Worm (Caenorhabditis elegans) whole organism, L2 larva: Measurements from ENCODE around the gene nhr-212.

Experiments used
- C34F6.9 ChIP-seq: fragments of 150-350 bp; optimal IDR thresholded peaks from 2 replicates; lab custom pipeline; 2014; ENCODE audit warnings: missing biosample characterization, missing genetic modification characterization
- R02D3.7 ChIP-seq: fragments of 150-350 bp; optimal IDR thresholded peaks from 2 replicates; lab custom pipeline; 2014; ENCODE audit warnings: missing biosample characterization, missing genetic modification characterization
- Y55F3AM.14 ChIP-seq: fragments of 200-800 bp; sonication (Bioruptor generic); optimal IDR thresholded peaks from 2 replicates; lab custom pipeline; 2018; ENCODE audit warnings: mild to moderate bottlenecking, missing genetic modification characterization, missing compliant biosample characterization
- ama-1 ChIP-seq: fragments of 150-350 bp; optimal IDR thresholded peaks from 2 replicates; lab custom pipeline; 2018; ENCODE audit warnings: inconsistent platforms
- blmp-1 ChIP-seq: sonication (generic microtip); optimal IDR thresholded peaks from 2 replicates; lab custom pipeline; 2017; ENCODE audit warnings: missing genetic modification characterization, mild to moderate bottlenecking, missing compliant biosample characterization, antibody characterized with exemption, moderate library complexity; ENCODE audit not compliant: insufficient read depth
- ceh-82 ChIP-seq: fragments of 150-350 bp; optimal IDR thresholded peaks from 2 replicates; lab custom pipeline; 2014; ENCODE audit warnings: missing biosample characterization, missing genetic modification characterization
- crh-2 ChIP-seq: sonication (generic microtip); optimal IDR thresholded peaks from 2 replicates; lab custom pipeline; 2017; ENCODE audit warnings: missing biosample characterization, missing genetic modification characterization
- dmd-4 ChIP-seq: sonication (generic microtip); optimal IDR thresholded peaks from 2 replicates; lab custom pipeline; 2017; ENCODE audit warnings: missing biosample characterization, missing genetic modification characterization
- egl-27 ChIP-seq: sonication (generic microtip); optimal IDR thresholded peaks from 3 replicates; lab custom pipeline; 2017; ENCODE audit warnings: missing biosample characterization, missing genetic modification reagents, missing genetic modification characterization
- fos-1 ChIP-seq: fragments of 150-350 bp; optimal IDR thresholded peaks from 2 replicates; lab custom pipeline; 2014; ENCODE audit warnings: missing biosample characterization, missing genetic modification characterization
- gmeb-1 ChIP-seq: fragments of 150-350 bp; optimal IDR thresholded peaks from 2 replicates; lab custom pipeline; 2014; ENCODE audit warnings: missing biosample characterization, missing genetic modification characterization
- lin-13 ChIP-seq: fragments of 150-350 bp; optimal IDR thresholded peaks from 2 replicates; lab custom pipeline; 2014; ENCODE audit warnings: missing biosample characterization, missing genetic modification reagents, missing genetic modification characterization
- lsy-2 ChIP-seq, 2 experiments: fragments of 150-350 bp in 1 of 2; sonication (generic microtip) in 1 of 2; optimal IDR thresholded peaks; 2 replicates each; lab custom pipeline; 2014 to 2017; ENCODE audit warnings: missing biosample characterization in 2 of 2, missing genetic modification characterization in 2 of 2
- mbf-1 ChIP-seq: sonication (generic microtip); optimal IDR thresholded peaks from 2 replicates; lab custom pipeline; 2017; ENCODE audit warnings: missing biosample characterization, missing genetic modification characterization
- mdl-1 ChIP-seq, 2 experiments: fragments of 150-350 bp in 1 of 2; sonication (generic microtip) in 1 of 2; optimal IDR thresholded peaks; 2 replicates each; lab custom pipeline; 2017; ENCODE audit warnings: missing biosample characterization in 2 of 2, missing genetic modification characterization in 2 of 2
- nhr-11 ChIP-seq: fragments of 150-350 bp; optimal IDR thresholded peaks from 2 replicates; lab custom pipeline; 2014; ENCODE audit warnings: missing biosample characterization, missing genetic modification characterization
- nhr-12 ChIP-seq: fragments of 150-350 bp; optimal IDR thresholded peaks from 2 replicates; lab custom pipeline; 2014; ENCODE audit warnings: missing biosample characterization, missing genetic modification characterization
- nhr-129 ChIP-seq: fragments of 150-350 bp; optimal IDR thresholded peaks from 2 replicates; lab custom pipeline; 2014; ENCODE audit warnings: missing biosample characterization, missing genetic modification characterization
- nhr-237 ChIP-seq: fragments of 150-350 bp; optimal IDR thresholded peaks from 2 replicates; lab custom pipeline; 2014; ENCODE audit warnings: missing biosample characterization, missing genetic modification characterization
- nhr-77 ChIP-seq: fragments of 150-350 bp; optimal IDR thresholded peaks from 2 replicates; lab custom pipeline; 2014; ENCODE audit warnings: missing biosample characterization, missing genetic modification characterization
- peb-1 ChIP-seq: fragments of 150-350 bp; optimal IDR thresholded peaks from 2 replicates; lab custom pipeline; 2014; ENCODE audit warnings: missing biosample characterization, missing genetic modification characterization
- sem-4 ChIP-seq: fragments of 150-350 bp; optimal IDR thresholded peaks from 2 replicates; lab custom pipeline; 2014; ENCODE audit warnings: missing biosample characterization, missing genetic modification reagents, missing genetic modification characterization
- skn-1 ChIP-seq: sonication (generic microtip); optimal IDR thresholded peaks from 2 replicates; lab custom pipeline; 2017; ENCODE audit warnings: missing biosample characterization, missing genetic modification characterization
- sma-9 ChIP-seq, 2 experiments: fragments of 150-350 bp in 1 of 2; sonication (generic microtip) in 1 of 2; optimal IDR thresholded peaks; 2 replicates each; lab custom pipeline; 2014 to 2016; ENCODE audit warnings: missing genetic modification characterization in 2 of 2, mild to moderate bottlenecking in 1 of 2, missing biosample characterization in 1 of 2, missing compliant biosample characterization in 1 of 2, missing genetic modification reagents in 1 of 2, moderate library complexity in 1 of 2
- zag-1 ChIP-seq: fragments of 150-350 bp; optimal IDR thresholded peaks from 2 replicates; lab custom pipeline; 2014; ENCODE audit warnings: missing biosample characterization, missing genetic modification characterization
- ztf-1 ChIP-seq: fragments of 200-800 bp; sonication (Bioruptor generic); conservative IDR thresholded peaks from 2 replicates; pipeline ENCODE4 v1.3.6; 2022; ENCODE audit warnings: missing genetic modification characterization, missing compliant biosample characterization
- ztf-11 ChIP-seq: sonication (generic microtip); optimal IDR thresholded peaks from 2 replicates; lab custom pipeline; 2017; ENCODE audit warnings: missing biosample characterization, missing genetic modification characterization
- ztf-4 ChIP-seq: fragments of 150-350 bp; optimal IDR thresholded peaks from 2 replicates; lab custom pipeline; 2014; ENCODE audit warnings: missing biosample characterization, missing genetic modification characterization

Gene nhr-212

ce11 chrV:483289-483795, 1.3 kb upstream of the nhr-212 start, which contains the start of gene nhr-130:
Gene nhr-130 (minus strand): TSS chrV:483339.
- TF ChIP-seq nhr-12 (tag; lab: Kevin White, UChicago) (no peak), nhr-129 (tag; lab: Kevin White, UChicago) (no peak), R02D3.7 (no peak), sma-9 (GFP tag; optimal IDR thresholded peaks at IDR 0.05; lab: Kevin White, UChicago) (peak; percentile 35), sma-9 (tag; optimal IDR thresholded peaks at IDR 0.05; lab: Kevin White, UChicago) (no peak), gmeb-1 (tag; lab: Kevin White, UChicago) (peak; percentile 23), fos-1 (tag; lab: Kevin White, UChicago) (peak; percentile 62), ztf-11 (tag; lab: Kevin White, UChicago) (no peak), egl-27 (tag; lab: Kevin White, UChicago) (no peak)

- TF ChIP-seq sem-4 (tag; lab: Kevin White, UChicago) (no peak), mbf-1 (no peak), dmd-4 (tag; lab: Kevin White, UChicago) (no peak), R02D3.7 (no peak), nhr-77 (tag; lab: Kevin White, UChicago) (no peak), lsy-2 (tag; optimal IDR thresholded peaks at IDR 0.05; lab: Kevin White, UChicago) (no peak), zag-1 (tag; lab: Kevin White, UChicago) (no peak), nhr-237 (tag; lab: Kevin White, UChicago) (no peak), ztf-4 (no peak), nhr-12 (tag; lab: Kevin White, UChicago) (no peak)
These were observed 2.0 kb downstream of the nhr-212 start, which contains the start of gene nhr-211 for ce11 chrV:486684-487083. Gene nhr-211 (plus strand): TSS chrV:486984.

- TF ChIP-seq nhr-237 (tag; lab: Kevin White, UChicago) = no peak
- TF ChIP-seq skn-1 (tag; lab: Kevin White, UChicago) = no peak
- TF ChIP-seq, all 48 proteins: peak for 0
These were observed 3.3 kb downstream of the nhr-212 start for ce11 chrV:487980-488379.

ce11 chrV:489320-489719, 4.7 kb downstream of the nhr-212 start, which contains the start of gene nhr-106:
Gene nhr-106 (plus strand): TSS chrV:489620.
- TF ChIP-seq C34F6.9 = no peak
- TF ChIP-seq gmeb-1 (tag; lab: Kevin White, UChicago) = no peak
- TF ChIP-seq fos-1 (tag; lab: Kevin White, UChicago) = peak; percentile 41
- no peak for TF ChIP-seq skn-1 (tag; lab: Kevin White, UChicago)
- no peak for TF ChIP-seq lin-13 (GFP tag; lab: Kevin White, UChicago)

ce11 chrV:491432-491831, 6.8 kb downstream of the nhr-212 start, which contains the start of gene str-196:
Gene str-196 (plus strand): TSS chrV:491732.
- TF ChIP-seq dmd-4 (tag; lab: Kevin White, UChicago) = no peak

ce11 chrV:494284-494683, 9.6 kb downstream of the nhr-212 start, which contains the start of gene nhr-131:
Gene nhr-131 (plus strand): TSS chrV:494370.
- peak; percentile 73 for TF ChIP-seq sma-9 (GFP tag; optimal IDR thresholded peaks at IDR 0.05; lab: Kevin White, UChicago)
- TF ChIP-seq sma-9 (tag; optimal IDR thresholded peaks at IDR 0.05; lab: Kevin White, UChicago) = no peak
- TF ChIP-seq nhr-129 (tag; lab: Kevin White, UChicago) = peak; percentile 48
- TF ChIP-seq sem-4 (tag; lab: Kevin White, UChicago) = no peak
- peak; percentile 72 for TF ChIP-seq fos-1 (tag; lab: Kevin White, UChicago)
- peak; percentile 27 for TF ChIP-seq crh-2
- TF ChIP-seq ztf-11 (tag; lab: Kevin White, UChicago) = no peak
- TF ChIP-seq peb-1 (tag; lab: Kevin White, UChicago) = no peak
- TF ChIP-seq gmeb-1 (tag; lab: Kevin White, UChicago) = peak; percentile 20

- TF ChIP-seq lsy-2 (tag; optimal IDR thresholded peaks at IDR 0.05; lab: Kevin White, UChicago) (no peak), nhr-11 (tag; lab: Kevin White, UChicago) (no peak), Y55F3AM.14 (GFP tag; lab: Kevin White, UChicago) (no peak), ceh-82 (no peak), ztf-1 (GFP tag; lab: Robert Waterston, UW) (no peak), C34F6.9 (no peak), ama-1 (lab: Kevin White, UChicago) (no peak), egl-27 (tag; lab: Kevin White, UChicago) (no peak), zag-1 (tag; lab: Kevin White, UChicago) (no peak), sem-4 (tag; lab: Kevin White, UChicago) (no peak), nhr-77 (tag; lab: Kevin White, UChicago) (no peak), mdl-1 (tag; optimal IDR thresholded peaks at IDR 0.05; lab: Kevin White, UChicago) (no peak), blmp-1 (tag; lab: Kevin White, UChicago) (no peak), ztf-4 (no peak), R02D3.7 (no peak), ztf-11 (tag; lab: Kevin White, UChicago) (no peak)
These were observed 12.7 kb downstream of the nhr-212 start, which contains the start of gene T01G6.1 for ce11 chrV:497399-497798. Gene T01G6.1 (plus strand): TSS chrV:497699.
